Worm (Caenorhabditis elegans) whole organism, young adult: ENCODE measurements around the gene lmd-3.

Experiments
- B0019.2 ChIP-seq: fragments of 200-800 bp; sonication (Bioruptor generic); conservative IDR thresholded peaks from 2 replicates; pipeline ENCODE4 v1.3.6; 2022; ENCODE audit warnings: missing genetic modification reagents, missing genetic modification characterization, missing compliant biosample characterization
- B0035.1 ChIP-seq: sonication (generic microtip); optimal IDR thresholded peaks from 2 replicates; lab custom pipeline; 2016; ENCODE audit warnings: missing genetic modification characterization, mild to moderate bottlenecking, missing compliant biosample characterization, missing genotype, missing genetic modification reagents
- B0336.3 ChIP-seq: fragments of 200-800 bp; sonication (Bioruptor generic); IDR thresholded peaks from 2 replicates; pipeline ENCODE4 v1.3.6; 2022; ENCODE audit warnings: missing genetic modification characterization, missing compliant biosample characterization
- C17E4.6 ChIP-seq: fragments of 200-800 bp; sonication (Bioruptor generic); IDR thresholded peaks from 2 replicates; pipeline ENCODE4 v1.3.6; 2022; ENCODE audit warnings: missing genetic modification reagents, missing genetic modification characterization, missing compliant biosample characterization
- F23B12.7 ChIP-seq: sonication (generic microtip); optimal IDR thresholded peaks from 2 replicates; lab custom pipeline; 2017; ENCODE audit warnings: missing genetic modification characterization, mild to moderate bottlenecking, missing compliant biosample characterization, antibody characterized with exemption, moderate library complexity; ENCODE audit not compliant: insufficient read depth
- T07F8.4 ChIP-seq: sonication (generic microtip); optimal IDR thresholded peaks from 2 replicates; lab custom pipeline; 2016; ENCODE audit warnings: mild to moderate bottlenecking, missing genetic modification characterization, moderate library complexity, missing compliant biosample characterization
- T26A5.8 ChIP-seq: sonication (generic microtip); optimal IDR thresholded peaks from 2 replicates; lab custom pipeline; 2016; ENCODE audit warnings: missing genetic modification characterization, missing compliant biosample characterization
- Y56A3A.18 ChIP-seq: fragments of 200-800 bp; sonication (Bioruptor generic); IDR thresholded peaks from 2 replicates; pipeline ENCODE4 v1.3.6; 2022; ENCODE audit warnings: missing genetic modification reagents, missing genetic modification characterization, missing compliant biosample characterization
- Y67H2A.10 ChIP-seq: fragments of 200-800 bp; sonication (Bioruptor generic); conservative IDR thresholded peaks from 2 replicates; pipeline ENCODE4 v1.3.6; 2022; ENCODE audit warnings: missing genetic modification reagents, missing genetic modification characterization, missing compliant biosample characterization
- ZK185.1 ChIP-seq: sonication (generic microtip); optimal IDR thresholded peaks from 2 replicates; lab custom pipeline; 2016; ENCODE audit warnings: mild to moderate bottlenecking, missing genetic modification characterization, missing compliant biosample characterization; ENCODE audit not compliant: poor library complexity, severe bottlenecking
- akir-1 ChIP-seq: fragments of 200-800 bp; sonication (Bioruptor generic); optimal IDR thresholded peaks from 2 replicates; lab custom pipeline; 2018; ENCODE audit warnings: mild to moderate bottlenecking, missing genetic modification characterization, moderate library complexity, missing compliant biosample characterization
- aptf-2 ChIP-seq: fragments of 200-800 bp; sonication (Bioruptor generic); conservative IDR thresholded peaks from 2 replicates; pipeline ENCODE4 v1.3.6; 2022; ENCODE audit warnings: missing genetic modification reagents, missing genetic modification characterization, missing compliant biosample characterization
- atf-7 ChIP-seq: sonication (generic microtip); optimal IDR thresholded peaks from 2 replicates; lab custom pipeline; 2017; ENCODE audit warnings: mild to moderate bottlenecking, missing genetic modification characterization, missing compliant biosample characterization
- athp-1 ChIP-seq: sonication (generic microtip); optimal IDR thresholded peaks from 2 replicates; lab custom pipeline; 2017; ENCODE audit warnings: mild to moderate bottlenecking, missing genetic modification characterization, missing compliant biosample characterization
- bed-1 ChIP-seq: fragments of 200-800 bp; sonication (Bioruptor generic); IDR thresholded peaks from 2 replicates; pipeline ENCODE4 v1.3.6; 2022; ENCODE audit warnings: missing genetic modification reagents, missing genetic modification characterization, missing compliant biosample characterization
- ccch-3 ChIP-seq: fragments of 200-800 bp; sonication (Bioruptor generic); optimal IDR thresholded peaks from 2 replicates; lab custom pipeline; 2018; ENCODE audit warnings: mild to moderate bottlenecking, missing genetic modification characterization, missing compliant biosample characterization
- cebp-2 ChIP-seq: fragments of 200-800 bp; sonication (Bioruptor generic); IDR thresholded peaks from 2 replicates; pipeline ENCODE4 v1.3.6; 2022; ENCODE audit warnings: missing genetic modification characterization, missing compliant biosample characterization
- ceh-58 ChIP-seq: fragments of 200-800 bp; sonication (Bioruptor generic); IDR thresholded peaks from 2 replicates; pipeline ENCODE4 v1.3.6; 2022; ENCODE audit warnings: missing genetic modification characterization, missing compliant biosample characterization
- ceh-91 ChIP-seq: fragments of 200-800 bp; sonication (Bioruptor generic); IDR thresholded peaks from 2 replicates; pipeline ENCODE4 v1.3.6; 2022; ENCODE audit warnings: missing genetic modification reagents, missing genetic modification characterization, missing compliant biosample characterization
- die-1 ChIP-seq: sonication (generic microtip); optimal IDR thresholded peaks from 2 replicates; lab custom pipeline; 2016; ENCODE audit warnings: missing genotype, mild to moderate bottlenecking, missing genetic modification characterization, missing compliant biosample characterization
- dox-1 ChIP-seq: fragments of 200-800 bp; sonication (Bioruptor generic); IDR thresholded peaks from 2 replicates; pipeline ENCODE4 v1.3.6; 2022; ENCODE audit warnings: missing genetic modification reagents, missing genetic modification characterization, missing compliant biosample characterization
- fkh-3 ChIP-seq: sonication (generic microtip); optimal IDR thresholded peaks from 2 replicates; lab custom pipeline; 2016; ENCODE audit warnings: mild to moderate bottlenecking, missing genetic modification characterization, missing compliant biosample characterization
- him-1 ChIP-seq: sonication (generic microtip); optimal IDR thresholded peaks from 2 replicates; lab custom pipeline; 2016; ENCODE audit warnings: missing genotype, missing genetic modification reagents, missing genetic modification characterization, missing compliant biosample characterization
- hlh-26 ChIP-seq: fragments of 200-800 bp; sonication (Bioruptor generic); conservative IDR thresholded peaks from 2 replicates; pipeline ENCODE4 v1.3.6; 2022; ENCODE audit warnings: missing genetic modification reagents, missing genetic modification characterization, missing compliant biosample characterization
- hsf-1 ChIP-seq: fragments of 200-800 bp; sonication (Bioruptor generic); IDR thresholded peaks from 2 replicates; pipeline ENCODE4 v1.3.6; 2022; ENCODE audit warnings: missing genetic modification reagents, missing genetic modification characterization, missing compliant biosample characterization
- let-526 ChIP-seq: fragments of 200-800 bp; sonication (Bioruptor generic); IDR thresholded peaks from 2 replicates; pipeline ENCODE4 v1.3.6; 2022; ENCODE audit warnings: missing genetic modification reagents, missing genetic modification characterization, missing compliant biosample characterization
- lin-26 ChIP-seq: fragments of 200-800 bp; sonication (Bioruptor generic); IDR thresholded peaks from 2 replicates; pipeline ENCODE4 v1.3.6; 2022; ENCODE audit warnings: missing genetic modification reagents, missing genetic modification characterization, missing compliant biosample characterization
- lin-40 ChIP-seq: sonication (generic microtip); optimal IDR thresholded peaks from 2 replicates; lab custom pipeline; 2016; ENCODE audit warnings: missing genetic modification characterization, mild to moderate bottlenecking, missing compliant biosample characterization, missing genotype, missing genetic modification reagents
- lir-1 ChIP-seq: fragments of 200-800 bp; sonication (Bioruptor generic); conservative IDR thresholded peaks from 2 replicates; pipeline ENCODE4 v1.3.6; 2022; ENCODE audit warnings: missing genetic modification reagents, missing genetic modification characterization, missing compliant biosample characterization
- mel-28 ChIP-seq: sonication (generic microtip); optimal IDR thresholded peaks from 2 replicates; lab custom pipeline; 2016; ENCODE audit warnings: borderline replicate concordance, mild to moderate bottlenecking, missing genetic modification characterization, missing compliant biosample characterization
- mes-4 ChIP-seq: sonication (generic microtip); optimal IDR thresholded peaks from 2 replicates; lab custom pipeline; 2016; ENCODE audit warnings: missing genotype, missing genetic modification characterization, missing compliant biosample characterization
- nhr-90 ChIP-seq: sonication (generic microtip); optimal IDR thresholded peaks from 2 replicates; lab custom pipeline; 2016; ENCODE audit warnings: missing genotype, mild to moderate bottlenecking, missing genetic modification characterization, missing compliant biosample characterization
- rec-8 ChIP-seq, 2 experiments: sonication (generic microtip); optimal IDR thresholded peaks; 2 replicates each; lab custom pipeline; 2016; ENCODE audit warnings: mild to moderate bottlenecking in 2 of 2, missing genetic modification characterization in 2 of 2, missing genetic modification reagents in 2 of 2, missing genotype in 2 of 2, missing biosample characterization in 1 of 2, missing compliant biosample characterization in 1 of 2, moderate library complexity in 1 of 2
- repo-1 ChIP-seq: sonication (generic microtip); optimal IDR thresholded peaks from 2 replicates; lab custom pipeline; 2017; ENCODE audit warnings: mild to moderate bottlenecking, missing genetic modification characterization, missing compliant biosample characterization
- somi-1 ChIP-seq: fragments of 200-800 bp; sonication (Bioruptor generic); optimal IDR thresholded peaks from 2 replicates; lab custom pipeline; 2018; ENCODE audit warnings: mild to moderate bottlenecking, missing genetic modification characterization, missing compliant biosample characterization
- tbp1 ChIP-seq: fragments of 200-800 bp; sonication (Bioruptor generic); optimal IDR thresholded peaks from 2 replicates; lab custom pipeline; 2018; ENCODE audit warnings: mild to moderate bottlenecking, missing genetic modification characterization, missing compliant biosample characterization
- unc-130 ChIP-seq: sonication (generic microtip); optimal IDR thresholded peaks from 2 replicates; lab custom pipeline; 2016; ENCODE audit warnings: missing genetic modification reagents, missing genetic modification characterization, missing compliant biosample characterization
- unc-62 ChIP-seq: fragments of 150-350 bp; optimal IDR thresholded peaks from 2 replicates; lab custom pipeline; 2014; ENCODE audit warnings: missing biosample characterization, missing genetic modification reagents, missing genetic modification characterization
- zim-3 ChIP-seq: sonication (generic microtip); optimal IDR thresholded peaks from 2 replicates; lab custom pipeline; 2017; ENCODE audit warnings: mild to moderate bottlenecking, missing genetic modification characterization, moderate library complexity, missing compliant biosample characterization
- ztf-25 ChIP-seq: fragments of 200-800 bp; sonication (Bioruptor generic); IDR thresholded peaks from 2 replicates; pipeline ENCODE4 v1.3.6; 2022; ENCODE audit warnings: missing genetic modification reagents, missing genetic modification characterization, missing compliant biosample characterization
- ztf-26 ChIP-seq: sonication (generic microtip); optimal IDR thresholded peaks from 2 replicates; lab custom pipeline; 2017; ENCODE audit warnings: missing genetic modification characterization, missing compliant biosample characterization
- ztf-3 ChIP-seq: fragments of 200-800 bp; sonication (Bioruptor generic); optimal IDR thresholded peaks from 2 replicates; lab custom pipeline; 2018; ENCODE audit warnings: mild to moderate bottlenecking, missing genetic modification characterization, missing compliant biosample characterization
- ztf-6 ChIP-seq: fragments of 200-800 bp; sonication (Bioruptor generic); IDR thresholded peaks from 2 replicates; pipeline ENCODE4 v1.3.6; 2022; ENCODE audit warnings: missing genetic modification reagents, missing genetic modification characterization, missing compliant biosample characterization

lmd-3 gene

ce11 chrV:8400808-8401207 is 43.8 kb downstream of the lmd-3 start:
- no peak for TF ChIP-seq mes-4 (tag; lab: Kevin White, UChicago)
- no peak for TF ChIP-seq ztf-6 (GFP tag; lab: Robert Waterston, UW)

ce11 chrV:8394357-8394850 is 50.2 kb downstream of the lmd-3 start, which contains the start of the genes pho-6 and F52E1.3:
TSS of gene pho-6 (minus strand) at chrV:8394457.
TSS of gene F52E1.3 (plus strand) at chrV:8394800.
- TF ChIP-seq him-1 (tag; lab: Kevin White, UChicago) (no peak), akir-1 (GFP tag; lab: Kevin White, UChicago) (no peak), tbp1 (GFP tag; lab: Kevin White, UChicago) (no peak), zim-3 (tag; lab: Kevin White, UChicago) (no peak), ZK185.1 (tag; lab: Kevin White, UChicago) (no peak), Y56A3A.18 (no peak), lin-40 (tag; lab: Kevin White, UChicago) (no peak), athp-1 (tag; lab: Kevin White, UChicago) (no peak), fkh-3 (no peak), ceh-58 (no peak), ztf-3 (GFP tag; lab: Kevin White, UChicago) (no peak), unc-130 (no peak), ztf-6 (GFP tag; lab: Robert Waterston, UW) (no peak), ceh-91 (GFP tag; lab: Robert Waterston, UW) (no peak), T07F8.4 (no peak), hlh-26 (GFP tag; lab: Robert Waterston, UW) (no peak), rec-8 (tag; optimal IDR thresholded peaks at IDR 0.05; lab: Kevin White, UChicago) (no peak)
- TF ChIP-seq, all 124 proteins: peak for 0

DNA sequence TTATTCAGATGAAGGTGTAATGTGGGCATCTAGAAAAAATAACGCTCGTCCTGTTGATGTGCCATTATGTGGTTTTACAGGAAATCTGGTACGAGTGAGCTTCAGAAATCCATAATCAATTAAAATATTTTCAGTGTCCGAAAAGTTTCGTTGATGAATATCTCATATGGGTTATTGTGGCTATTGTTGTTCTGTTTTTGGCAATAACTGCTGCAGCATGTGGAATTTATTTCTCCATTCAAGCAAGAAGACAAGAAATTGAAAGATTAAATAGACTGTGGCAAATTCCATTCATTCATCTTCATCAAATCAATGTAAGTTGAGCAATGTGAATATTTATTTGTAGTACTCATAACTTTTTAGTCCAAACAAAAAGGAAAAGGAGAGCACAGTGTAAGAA is 55.3 kb downstream of the lmd-3 start:
- no peak for TF ChIP-seq let-526 (GFP tag; lab: Robert Waterston, UW)
- TF ChIP-seq B0019.2 (GFP tag; lab: Robert Waterston, UW) = no peak
- TF ChIP-seq rec-8 (tag; optimal IDR thresholded peaks at IDR 0.05; lab: Kevin White, UChicago) = no peak
- no peak for TF ChIP-seq ztf-6 (GFP tag; lab: Robert Waterston, UW)
- no peak for TF ChIP-seq nhr-90 (tag; lab: Kevin White, UChicago)
- TF ChIP-seq atf-7 (tag; lab: Kevin White, UChicago) = no peak
- no peak for TF ChIP-seq C17E4.6 (GFP tag; lab: Robert Waterston, UW)
- TF ChIP-seq cebp-2 (GFP tag; lab: Robert Waterston, UW) = no peak
- TF ChIP-seq dox-1 = no peak
- TF ChIP-seq ztf-26 (tag; lab: Kevin White, UChicago) = no peak
- no peak for TF ChIP-seq T07F8.4
- no peak for TF ChIP-seq unc-62
- no peak for TF ChIP-seq ccch-3 (GFP tag; lab: Kevin White, UChicago)

ce11 chrV:8387056-8387455 is 57.5 kb downstream of the lmd-3 start, which contains the start of gene gcy-7:
TSS of gene gcy-7 (plus strand) at chrV:8387356.
- TF ChIP-seq aptf-2 (GFP tag; lab: Robert Waterston, UW) (no peak), T26A5.8 (tag; lab: Kevin White, UChicago) (no peak), B0336.3 (GFP tag; lab: Robert Waterston, UW) (no peak), Y67H2A.10 (GFP tag; lab: Robert Waterston, UW) (no peak), somi-1 (GFP tag; lab: Kevin White, UChicago) (no peak), bed-1 (no peak), B0035.1 (tag; lab: Kevin White, UChicago) (no peak), die-1 (no peak), F23B12.7 (no peak), ceh-58 (no peak), lir-1 (GFP tag; lab: Robert Waterston, UW) (no peak), lin-26 (GFP tag; lab: Robert Waterston, UW) (no peak), ZK185.1 (tag; lab: Kevin White, UChicago) (no peak), ztf-25 (GFP tag; lab: Robert Waterston, UW) (no peak), hsf-1 (GFP tag; lab: Robert Waterston, UW) (no peak), repo-1 (tag; lab: Kevin White, UChicago) (no peak), mel-28 (tag; lab: Kevin White, UChicago) (no peak)
